Worm (Caenorhabditis elegans): Measurements from ENCODE around the gene Y45F10A.7.

- TF ChIP-seq W03F9.2 (tag; optimal IDR thresholded peaks at IDR 0.05) (no peak), him-1 (tag; optimal IDR thresholded peaks at IDR 0.05) (no peak)
Measured at ce11 chrIV:13492271-13492670, at the start of gene Y45F10A.7.

All from whole organism, L4/young adult.